Fruit fly (Drosophila melanogaster): ENCODE data around the gene Dup99B.

The Dup99B gene

DNA sequence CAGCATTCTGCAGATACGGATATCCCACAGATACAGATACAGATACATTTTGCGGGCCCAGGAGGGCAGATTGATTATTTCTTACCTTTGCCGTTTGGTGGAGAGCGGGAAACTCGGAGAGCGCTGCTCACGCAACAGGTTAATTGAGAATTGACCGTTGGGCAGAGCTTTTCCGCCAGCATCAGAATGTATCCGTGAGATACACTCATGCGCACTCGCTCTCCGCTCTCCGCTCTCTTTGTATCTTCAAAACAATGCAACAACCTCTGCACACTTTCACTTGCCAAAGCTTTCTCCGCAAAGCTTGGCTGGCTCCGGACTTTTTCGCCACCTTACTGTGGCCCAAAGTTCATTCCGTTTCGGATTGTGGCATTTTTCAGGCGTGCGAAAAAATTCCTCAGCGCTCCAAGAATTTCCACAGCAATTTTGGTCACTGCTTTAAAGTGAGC, 33.0 kb downstream of the Dup99B start, which contains the start of the genes CG7582 and Gycalpha99B:
TSS of gene CG7582 (minus strand) at position 127 of the 449 bp plus-strand sequence.
TSS of gene Gycalpha99B (plus strand) at position 352 of the 449 bp plus-strand sequence.
- TF ChIP-seq CTCF (optimal IDR thresholded peaks at IDR 0.05) = peak in 1 of 2 experiments; percentile 13
- TF ChIP-seq CG8478 (optimal IDR thresholded peaks at IDR 0.05) = no peak

DNA sequence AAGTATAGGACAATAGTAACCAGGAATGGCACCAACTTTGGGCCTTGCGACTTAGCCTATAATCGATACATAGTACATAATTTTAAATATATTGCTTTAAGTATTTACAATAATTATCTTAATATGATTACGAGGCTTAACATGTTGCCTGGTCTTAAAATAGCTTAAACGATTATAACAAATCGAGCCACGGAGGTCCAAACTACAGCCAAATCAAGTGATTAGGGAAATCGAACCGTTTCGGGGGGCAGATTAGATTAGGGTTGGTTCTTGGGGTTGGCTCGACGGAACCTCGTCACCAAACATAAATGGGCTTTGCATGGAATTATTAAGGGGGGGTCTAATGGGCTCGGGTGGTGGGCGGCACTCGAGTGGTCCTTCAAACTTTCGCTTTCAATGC, 33.9 kb downstream of the Dup99B start:
- TF ChIP-seq CTCF (optimal IDR thresholded peaks at IDR 0.05) = no peak
- no peak for TF ChIP-seq CG8478 (optimal IDR thresholded peaks at IDR 0.05)

dm6 chr3R:29675333-29675732, 39.8 kb downstream of the Dup99B start, which contains the start of the genes Bub3 and Cap-D2:
Gene Bub3, minus strand, starts transcription at chr3R:29675421.
Gene Cap-D2, plus strand, starts transcription at chr3R:29675651.
- TF ChIP-seq CG8478 (optimal IDR thresholded peaks at IDR 0.05) (no peak), CTCF (optimal IDR thresholded peaks at IDR 0.05) (no peak)

DNA sequence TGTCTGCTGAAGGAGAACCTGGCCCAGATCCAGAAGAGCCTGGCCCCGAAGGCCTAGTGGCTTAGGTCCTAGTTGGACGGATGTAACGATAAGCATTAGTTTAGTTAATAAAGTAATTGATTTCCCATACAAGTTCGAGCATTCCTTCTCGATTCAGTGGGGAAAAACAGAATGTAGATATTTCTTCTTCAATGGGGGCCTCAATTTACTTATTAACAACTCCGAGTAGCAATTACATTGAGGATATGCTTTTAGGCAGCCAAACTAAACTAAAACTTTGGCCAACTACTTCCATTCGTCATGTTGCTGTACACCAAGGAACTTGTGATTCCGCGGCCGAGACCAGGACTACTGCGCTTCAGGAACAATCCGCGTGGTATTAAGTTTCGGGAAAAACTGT, 43.0 kb downstream of the Dup99B start, which contains the start of gene ppk19:
TSS of gene ppk19 (plus strand) at position 301 of the 400 bp plus-strand sequence.
- TF ChIP-seq CG8478 (optimal IDR thresholded peaks at IDR 0.05) (no peak), CTCF (optimal IDR thresholded peaks at IDR 0.05) (no peak)

dm6 chr3R:29671060-29671707, 44.0 kb downstream of the Dup99B start, which contains the start of gene Obp99a:
Gene Obp99a, plus strand, starts transcription at chr3R:29671657.
- TF ChIP-seq CG8478 (optimal IDR thresholded peaks at IDR 0.05) (no peak), CTCF (optimal IDR thresholded peaks at IDR 0.05) (no peak)

DNA sequence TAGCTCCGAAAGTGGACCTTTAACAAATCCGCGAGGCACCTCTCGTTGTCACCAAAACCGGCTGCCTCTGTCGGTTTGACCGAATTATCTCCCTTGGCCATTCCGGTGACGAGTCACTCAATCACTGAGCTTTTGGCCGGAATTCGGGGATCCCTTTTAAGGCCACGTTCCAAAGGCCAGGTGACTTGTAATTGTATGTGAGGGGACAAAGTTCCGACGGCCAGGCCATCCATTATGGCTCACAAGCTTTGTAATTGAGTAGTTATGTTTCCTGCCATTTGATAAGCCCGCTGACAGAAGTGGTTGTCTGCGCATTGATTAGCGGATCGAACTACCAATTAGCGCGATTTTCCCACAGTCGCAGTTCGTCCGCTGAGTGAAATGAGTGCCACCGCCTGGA, 46.4 kb downstream of the Dup99B start, which contains the start of the genes ppk20 and ppk30:
TSS of gene ppk20 (minus strand) at position 101 of the 400 bp plus-strand sequence.
TSS of gene ppk30 (plus strand) at position 373 of the 400 bp plus-strand sequence.
- TF ChIP-seq CTCF (optimal IDR thresholded peaks at IDR 0.05) (no peak), CG8478 (optimal IDR thresholded peaks at IDR 0.05) (no peak)

Data from S2 (cell line).